Fruit fly (Drosophila melanogaster): Measurements from ENCODE around the gene CG10467.

DNA sequence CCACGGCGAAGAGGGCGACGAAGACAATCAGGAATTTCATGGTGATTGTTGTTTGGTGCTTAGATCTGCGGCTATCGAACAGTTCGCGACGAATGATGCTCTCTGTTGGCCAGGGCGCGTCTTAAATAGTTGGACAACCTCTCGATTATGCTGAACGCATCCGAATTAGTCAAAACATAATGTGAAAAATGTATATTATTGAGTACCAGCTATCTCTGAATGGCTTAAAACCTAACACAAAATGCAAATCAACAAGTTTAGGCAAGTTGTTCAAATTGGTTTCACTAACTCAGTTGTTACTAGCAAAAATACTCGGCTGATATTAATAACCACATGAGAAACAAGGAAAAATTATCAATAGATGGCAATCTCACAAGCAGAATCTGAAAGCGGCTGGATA is 40.6 kb upstream of the CG10467 start, which contains the start of gene Lcp65Ag1:
- TF ChIP-seq CG1621 (tag; optimal IDR thresholded peaks at IDR 0.05), result no peak
- no peak for TF ChIP-seq cyc (GFP tag; optimal IDR thresholded peaks at IDR 0.05)
- TF ChIP-seq Smox (GFP tag; optimal IDR thresholded peaks at IDR 0.05), result no peak
- TF ChIP-seq achi (GFP tag; optimal IDR thresholded peaks at IDR 0.05), result no peak
- TF ChIP-seq Blimp-1 (GFP tag; optimal IDR thresholded peaks at IDR 0.05), result no peak
- TF ChIP-seq svp (GFP tag), result no peak

Measured in whole organism, prepupa.